1 fruit fly cellular context compared by ENCODE assay signal in the genomic region with DNA sequence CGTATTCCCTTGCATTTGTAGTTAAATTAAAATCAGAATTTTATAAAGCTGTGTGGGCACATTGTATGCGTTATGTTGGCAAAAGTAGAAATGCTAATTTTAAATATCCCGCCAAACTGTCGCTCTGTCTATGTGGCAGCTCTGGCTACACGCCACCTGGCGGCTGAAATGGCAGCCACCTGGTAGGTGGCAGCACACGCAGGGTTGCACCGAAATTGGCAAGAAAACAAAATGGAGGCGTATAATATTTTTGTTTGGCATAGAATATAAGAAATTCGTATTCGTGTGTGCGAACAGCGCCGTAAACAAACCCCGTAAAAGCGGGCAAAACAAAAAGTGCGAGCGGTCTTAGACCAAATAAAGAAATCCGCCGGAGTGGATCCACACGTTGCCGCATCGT.
TF ChIP-seq lines count a peak whose summit lies in the region.

A gene (plus strand): TSS at position 220 of the 400 bp plus-strand sequence.

TF ChIP-seq in whole organism, embryonic, 481 proteins besides CTCF, POLR2A, EP300 and RAD21 (continued from another document and continues in another):
- TF ChIP-seq Antp (GFP tag; optimal IDR thresholded peaks at IDR 0.05; lab: Kevin White, UChicago) (peak; percentile 34), Max (GFP tag; optimal IDR thresholded peaks at IDR 0.05; lab: Kevin White, UChicago) (peak; percentile 20), CG9797 (GFP tag; optimal IDR thresholded peaks at IDR 0.05; lab: Kevin White, UChicago) (peak; percentile 63), CG7372 (GFP tag; IDR thresholded peaks at IDR 0.05; lab: Robert Waterston, UW) (no peak), fd3F (GFP tag; optimal IDR thresholded peaks at IDR 0.05; lab: Kevin White, UChicago) (peak; percentile 2), gsb-n (tag; optimal IDR thresholded peaks at IDR 0.05; lab: Kevin White, UChicago) (peak; percentile 57), CG6272 (GFP tag; IDR thresholded peaks at IDR 0.05; lab: Robert Waterston, UW) (no peak), CG6791 (GFP tag; IDR thresholded peaks at IDR 0.05; lab: Robert Waterston, UW; ENCODE audit: partially characterized antibody) (peak; percentile 59; the same call in 2 of the 3 replicates), CG9932 (GFP tag; IDR thresholded peaks at IDR 0.05; lab: Robert Waterston, UW) (peak; percentile 58), HLHmδ (GFP tag; optimal IDR thresholded peaks at IDR 0.05; lab: Kevin White, UChicago) (peak; percentile 38), CG15479 (GFP tag; optimal IDR thresholded peaks at IDR 0.05; lab: Kevin White, UChicago) (no peak), mam (GFP tag; optimal IDR thresholded peaks at IDR 0.05; lab: Kevin White, UChicago) (peak; percentile 49), hbn (GFP tag; IDR thresholded peaks at IDR 0.05; lab: Robert Waterston, UW; ENCODE audit: partially characterized antibody) (0 out of 2 replicates have a peak, but pooled peaks have one; percentile 14), Lhr (GFP tag; optimal IDR thresholded peaks at IDR 0.05; lab: Kevin White, UChicago) (peak; percentile 83), gro (GFP tag; optimal IDR thresholded peaks at IDR 0.05; lab: Kevin White, UChicago) (peak; percentile 56), kah (GFP tag; optimal IDR thresholded peaks at IDR 0.05; lab: Kevin White, UChicago) (peak; percentile 59), sob (GFP tag; IDR thresholded peaks at IDR 0.05; lab: Robert Waterston, UW) (peak; percentile 66), phol (tag; optimal IDR thresholded peaks at IDR 0.05; lab: Kevin White, UChicago) (peak; percentile 100), zen2 (GFP tag; IDR thresholded peaks at IDR 0.05; lab: Robert Waterston, UW; ENCODE audit: partially characterized antibody) (no peak), sima (GFP tag; optimal IDR thresholded peaks at IDR 0.05; lab: Kevin White, UChicago) (no peak), luna (GFP tag; optimal IDR thresholded peaks at IDR 0.05; lab: Kevin White, UChicago) (no peak), CG14710 (tag; optimal IDR thresholded peaks at IDR 0.05; lab: Kevin White, UChicago) (peak; percentile 73), run (tag; optimal IDR thresholded peaks at IDR 0.05; lab: Kevin White, UChicago) (no peak), lov (optimal IDR thresholded peaks at IDR 0.05; lab: Kevin White, UChicago) (no peak), lov (GFP tag; IDR thresholded peaks at IDR 0.05; lab: Robert Waterston, UW) (peak; percentile 63; the same call in 1 of the 3 replicates), CG17612 (GFP tag; IDR thresholded peaks at IDR 0.05; lab: Robert Waterston, UW) (no peak), Mes4 (GFP tag; optimal IDR thresholded peaks at IDR 0.05; lab: Kevin White, UChicago) (peak; percentile 1), trem (tag; optimal IDR thresholded peaks at IDR 0.05; lab: Kevin White, UChicago) (peak; percentile 89), Hr51 (GFP tag; optimal IDR thresholded peaks at IDR 0.05; lab: Kevin White, UChicago) (peak in 1 of 2 experiments; percentile 47), HLH3B (GFP tag; IDR thresholded peaks at IDR 0.05; lab: Robert Waterston, UW) (peak; percentile 15; the same call in 1 of the 2 replicates), slbo (GFP tag; IDR thresholded peaks at IDR 0.05; lab: Robert Waterston, UW) (peak; percentile 64; the same call in 1 of the 2 replicates), Lpt (GFP tag; optimal IDR thresholded peaks at IDR 0.05; lab: Kevin White, UChicago) (no peak), pros (GFP tag; optimal IDR thresholded peaks at IDR 0.05; lab: Kevin White, UChicago) (peak; percentile 12), Side (GFP tag; optimal IDR thresholded peaks at IDR 0.05; lab: Kevin White, UChicago) (peak; percentile 29), Med (GFP tag; lab: Kevin White, UChicago) (peak; percentile 93), jumu (GFP tag; optimal IDR thresholded peaks at IDR 0.05; lab: Kevin White, UChicago) (peak; percentile 28), Dad (GFP tag; optimal IDR thresholded peaks at IDR 0.05; lab: Kevin White, UChicago) (no peak), ssp (GFP tag; IDR thresholded peaks at IDR 0.05; lab: Robert Waterston, UW) (0 out of 2 replicates have a peak, but pooled peaks have one; percentile 9), NFAT (GFP tag; IDR thresholded peaks at IDR 0.05; lab: Robert Waterston, UW) (peak; percentile 78), CG18619 (GFP tag; optimal IDR thresholded peaks at IDR 0.05; lab: Kevin White, UChicago) (peak; percentile 36), unc-4 (GFP tag; IDR thresholded peaks at IDR 0.05; lab: Robert Waterston, UW; ENCODE audit: partially characterized antibody) (peak; percentile 42; the same call in 1 of the 2 replicates), bigmax (GFP tag; optimal IDR thresholded peaks at IDR 0.05; lab: Kevin White, UChicago) (peak; percentile 39), D19A (tag; optimal IDR thresholded peaks at IDR 0.05; lab: Kevin White, UChicago) (peak; percentile 35), CG30020 (tag; optimal IDR thresholded peaks at IDR 0.05; lab: Kevin White, UChicago) (peak; percentile 22), ATbp (GFP tag; optimal IDR thresholded peaks at IDR 0.05; lab: Kevin White, UChicago) (peak; percentile 15), da (GFP tag; optimal IDR thresholded peaks at IDR 0.05; lab: Kevin White, UChicago) (peak; percentile 58), ash1 (GFP tag; optimal IDR thresholded peaks at IDR 0.05; lab: Kevin White, UChicago) (peak; percentile 63), CG4424 (GFP tag; optimal IDR thresholded peaks at IDR 0.05; lab: Kevin White, UChicago) (peak; percentile 27), CG3281 (GFP tag; optimal IDR thresholded peaks at IDR 0.05; lab: Kevin White, UChicago) (peak; percentile 6), E2f1 (GFP tag; IDR thresholded peaks at IDR 0.05; lab: Robert Waterston, UW) (peak; percentile 28; the same call in 1 of the 2 replicates), CG7987 (GFP tag; optimal IDR thresholded peaks at IDR 0.05; lab: Kevin White, UChicago) (peak; percentile 77), HLH54F (GFP tag; optimal IDR thresholded peaks at IDR 0.05; lab: Kevin White, UChicago) (peak; percentile 24), p53 (GFP tag; optimal IDR thresholded peaks at IDR 0.05; lab: Kevin White, UChicago) (peak; percentile 40), otp (GFP tag; IDR thresholded peaks at IDR 0.05; lab: Robert Waterston, UW) (no peak), lilli (GFP tag; optimal IDR thresholded peaks at IDR 0.05; lab: Kevin White, UChicago) (peak; percentile 49), Atf-2 (GFP tag; optimal IDR thresholded peaks at IDR 0.05; lab: Kevin White, UChicago) (no peak), Fer3 (tag; optimal IDR thresholded peaks at IDR 0.05; lab: Kevin White, UChicago) (peak; percentile 36), sd (tag; optimal IDR thresholded peaks at IDR 0.05; lab: Kevin White, UChicago) (peak; percentile 53), CG7839 (tag; optimal IDR thresholded peaks at IDR 0.05; lab: Kevin White, UChicago) (peak; percentile 36), CG17912 (GFP tag; optimal IDR thresholded peaks at IDR 0.05; lab: Kevin White, UChicago) (peak; percentile 68), vnd (GFP tag; IDR thresholded peaks at IDR 0.05; lab: Robert Waterston, UW; ENCODE audit: partially characterized antibody) (no peak), Opbp (GFP tag; IDR thresholded peaks at IDR 0.05; lab: Robert Waterston, UW; ENCODE audit: partially characterized antibody) (peak; percentile 66; the same call in 2 of the 3 replicates), CG5245 (GFP tag; optimal IDR thresholded peaks at IDR 0.05; lab: Kevin White, UChicago) (peak; percentile 43), Dek (tag; optimal IDR thresholded peaks at IDR 0.05; lab: Kevin White, UChicago) (peak; percentile 38), CG13123 (GFP tag; optimal IDR thresholded peaks at IDR 0.05; lab: Kevin White, UChicago) (no peak), Sry-δ (GFP tag; optimal IDR thresholded peaks at IDR 0.05; lab: Kevin White, UChicago) (peak; percentile 69), Optix (GFP tag; IDR thresholded peaks at IDR 0.05; lab: Robert Waterston, UW) (0 out of 3 replicates have a peak, but pooled peaks have one; percentile 21), CoRest (tag; optimal IDR thresholded peaks at IDR 0.05; lab: Kevin White, UChicago) (peak; percentile 65), CG18262 (tag; optimal IDR thresholded peaks at IDR 0.05; lab: Kevin White, UChicago) (peak; percentile 22), Abd-B (GFP tag; optimal IDR thresholded peaks at IDR 0.05; lab: Kevin White, UChicago) (no peak), pan (optimal IDR thresholded peaks at IDR 0.05; lab: Kevin White, UChicago) (no peak), pan (GFP tag; optimal IDR thresholded peaks at IDR 0.05 in 1 of 2, IDR thresholded peaks at IDR 0.05 in 1 of 2) (peak in 1 of 2 experiments; percentile 19), twi (tag; optimal IDR thresholded peaks at IDR 0.05; lab: Kevin White, UChicago) (peak; percentile 28), emc (GFP tag; optimal IDR thresholded peaks at IDR 0.05; lab: Kevin White, UChicago) (no peak), CG14050 (GFP tag; IDR thresholded peaks at IDR 0.05; lab: Robert Waterston, UW) (no peak), CG11504 (tag; optimal IDR thresholded peaks at IDR 0.05; lab: Kevin White, UChicago) (peak; percentile 79), CG1602 (GFP tag; optimal IDR thresholded peaks at IDR 0.05; lab: Kevin White, UChicago) (peak; percentile 11), MBD-R2 (GFP tag; IDR thresholded peaks at IDR 0.05; lab: Robert Waterston, UW) (peak; percentile 88), CG10979 (tag; optimal IDR thresholded peaks at IDR 0.05; lab: Kevin White, UChicago) (peak; percentile 28), CG2199 (GFP tag; IDR thresholded peaks at IDR 0.05; lab: Robert Waterston, UW) (0 out of 3 replicates have a peak, but pooled peaks have one; percentile 55), CG12391 (tag; optimal IDR thresholded peaks at IDR 0.05; lab: Kevin White, UChicago) (peak; percentile 46), Sox102F (GFP tag; optimal IDR thresholded peaks at IDR 0.05; lab: Kevin White, UChicago) (no peak), eyg (GFP tag; optimal IDR thresholded peaks at IDR 0.05; lab: Kevin White, UChicago) (no peak), CG12236 (GFP tag; optimal IDR thresholded peaks at IDR 0.05; lab: Kevin White, UChicago) (peak; percentile 20), CG6765 (GFP tag; optimal IDR thresholded peaks at IDR 0.05; lab: Kevin White, UChicago) (peak; percentile 55), zfh2 (GFP tag; optimal IDR thresholded peaks at IDR 0.05; lab: Kevin White, UChicago) (peak; percentile 41), CG14014 (GFP tag; IDR thresholded peaks at IDR 0.05; lab: Robert Waterston, UW) (0 out of 2 replicates have a peak, but pooled peaks have one; percentile 28), Sox100B (GFP tag; optimal IDR thresholded peaks at IDR 0.05; lab: Kevin White, UChicago) (no peak), stc (GFP tag; IDR thresholded peaks at IDR 0.05; lab: Robert Waterston, UW) (0 out of 2 replicates have a peak, but pooled peaks have one; percentile 14), grn (GFP tag; optimal IDR thresholded peaks at IDR 0.05; lab: Kevin White, UChicago) (no peak), az2 (GFP tag; optimal IDR thresholded peaks at IDR 0.05; lab: Kevin White, UChicago) (no peak), ken (GFP tag; IDR thresholded peaks at IDR 0.05; lab: Robert Waterston, UW) (peak; percentile 47; the same call in 1 of the 3 replicates), crp (GFP tag; optimal IDR thresholded peaks at IDR 0.05; lab: Kevin White, UChicago) (peak in 1 of 2 experiments; percentile 52), HmgD (GFP tag; optimal IDR thresholded peaks at IDR 0.05; lab: Kevin White, UChicago) (peak; percentile 63), CG6683 (GFP tag; optimal IDR thresholded peaks at IDR 0.05; lab: Kevin White, UChicago) (no peak), CG10267 (tag; optimal IDR thresholded peaks at IDR 0.05; lab: Kevin White, UChicago) (peak; percentile 73), chn (GFP tag; optimal IDR thresholded peaks at IDR 0.05; lab: Kevin White, UChicago) (peak; percentile 53), CG17328 (GFP tag; IDR thresholded peaks at IDR 0.05; lab: Robert Waterston, UW) (peak; percentile 39; the same call in 1 of the 2 replicates), prd (optimal IDR thresholded peaks at IDR 0.05; lab: Kevin White, UChicago) (no peak), prd (GFP tag; IDR thresholded peaks at IDR 0.05; lab: Robert Waterston, UW) (peak; percentile 23; the same call in 1 of the 3 replicates), CG4707 (GFP tag; optimal IDR thresholded peaks at IDR 0.05; lab: Kevin White, UChicago) (peak; percentile 13), Oli (tag; optimal IDR thresholded peaks at IDR 0.05; lab: Kevin White, UChicago) (peak; percentile 3), B-H2 (GFP tag; optimal IDR thresholded peaks at IDR 0.05; lab: Kevin White, UChicago) (peak; percentile 74), nmo (GFP tag; optimal IDR thresholded peaks at IDR 0.05; lab: Kevin White, UChicago) (peak; percentile 66), Dref (GFP tag; IDR thresholded peaks at IDR 0.05; lab: Robert Waterston, UW) (peak; percentile 68), Scr (GFP tag; IDR thresholded peaks at IDR 0.05; lab: Robert Waterston, UW; ENCODE audit: partially characterized antibody) (0 out of 2 replicates have a peak, but pooled peaks have one; percentile 23), tll (GFP tag; optimal IDR thresholded peaks at IDR 0.05; lab: Kevin White, UChicago) (no peak), pita (GFP tag; optimal IDR thresholded peaks at IDR 0.05; lab: Kevin White, UChicago) (no peak), CG14441 (GFP tag; IDR thresholded peaks at IDR 0.05; lab: Robert Waterston, UW) (peak; percentile 47), zfh1 (GFP tag; IDR thresholded peaks at IDR 0.05; lab: Robert Waterston, UW) (peak; percentile 59; the same call in 2 of the 3 replicates), CG2712 (tag; optimal IDR thresholded peaks at IDR 0.05; lab: Kevin White, UChicago) (peak; percentile 61), Elba2 (GFP tag; optimal IDR thresholded peaks at IDR 0.05; lab: Kevin White, UChicago) (peak; percentile 72), CG6689 (GFP tag; IDR thresholded peaks at IDR 0.05; lab: Robert Waterston, UW) (peak; percentile 30; the same call in 1 of the 2 replicates), CG34376 (GFP tag; optimal IDR thresholded peaks at IDR 0.05; lab: Kevin White, UChicago) (peak; percentile 50), Hmr (GFP tag; optimal IDR thresholded peaks at IDR 0.05; lab: Kevin White, UChicago) (peak; percentile 71), dmrt11E (tag; optimal IDR thresholded peaks at IDR 0.05; lab: Kevin White, UChicago) (peak; percentile 29), knrl (GFP tag; IDR thresholded peaks at IDR 0.05; lab: Robert Waterston, UW; ENCODE audit: partially characterized antibody) (peak; percentile 40; the same call in 1 of the 3 replicates), Camta (GFP tag; optimal IDR thresholded peaks at IDR 0.05; lab: Kevin White, UChicago) (peak; percentile 37), CG33213 (GFP tag; optimal IDR thresholded peaks at IDR 0.05; lab: Kevin White, UChicago) (peak; percentile 67), CG17186 (GFP tag; optimal IDR thresholded peaks at IDR 0.05; lab: Kevin White, UChicago) (peak; percentile 85), CG14860 (GFP tag; IDR thresholded peaks at IDR 0.05; lab: Robert Waterston, UW; ENCODE audit: partially characterized antibody) (no peak)
